Fruit fly (Drosophila melanogaster) whole organism, embryonic: ENCODE measurements around the gene CG3634.
A peak's percentile ranks its signal among the peaks of the same experiment; 100 is the strongest.

Source experiments
- CG10321 ChIP-seq: fragments of 200-800 bp; sonication (Bioruptor generic); IDR thresholded peaks from 2 replicates; pipeline ENCODE4 v1.3.6; 2022; ENCODE audit warnings: missing biosample characterization, missing genetic modification characterization
- CG10366 ChIP-seq: fragments of 200-800 bp; sonication (Bioruptor generic); IDR thresholded peaks from 2 replicates; pipeline ENCODE4 v1.3.6; 2022; ENCODE audit warnings: missing biosample characterization, missing genetic modification characterization
- CG12236 ChIP-seq: fragments of 200-800 bp; sonication (Bioruptor generic); optimal IDR thresholded peaks from 2 replicates; lab custom pipeline; 2016; ENCODE audit warnings: missing biosample characterization, missing genetic modification characterization
- CG12744 ChIP-seq: fragments of 200-800 bp; sonication (Bioruptor generic); optimal IDR thresholded peaks from 2 replicates; lab custom pipeline; 2016; ENCODE audit warnings: missing biosample characterization, missing genetic modification characterization
- CG13775 ChIP-seq: fragments of 200-800 bp; sonication (Bioruptor generic); optimal IDR thresholded peaks from 3 replicates; lab custom pipeline; 2017; ENCODE audit warnings: missing biosample characterization, mild to moderate bottlenecking, missing genetic modification characterization
- CG14441 ChIP-seq: fragments of 200-800 bp; sonication (Bioruptor generic); IDR thresholded peaks from 2 replicates; pipeline ENCODE4 v1.3.6; 2022; ENCODE audit warnings: missing biosample characterization, missing genetic modification characterization
- CG15696 ChIP-seq: fragments of 200-800 bp; sonication (Bioruptor generic); optimal IDR thresholded peaks from 2 replicates; lab custom pipeline; 2019; ENCODE audit warnings: missing biosample characterization, mild to moderate bottlenecking, missing genetic modification characterization, moderate library complexity
- CG16779 ChIP-seq: fragments of 200-800 bp; sonication (Bioruptor generic); IDR thresholded peaks from 2 replicates; pipeline ENCODE4 v1.3.6; 2022; ENCODE audit warnings: missing biosample characterization, missing genetic modification characterization
- CG17186 ChIP-seq: fragments of 200-800 bp; sonication (Bioruptor generic); optimal IDR thresholded peaks from 3 replicates; lab custom pipeline; 2017; ENCODE audit warnings: missing biosample characterization, missing genetic modification reagents, missing genetic modification characterization
- CG1792 ChIP-seq: fragments of 200-800 bp; sonication (Bioruptor generic); optimal IDR thresholded peaks from 2 replicates; lab custom pipeline; 2016; ENCODE audit warnings: missing biosample characterization, missing genetic modification characterization
- CG18262 ChIP-seq: fragments of 200-800 bp; optimal IDR thresholded peaks from 3 replicates; lab custom pipeline; 2019; ENCODE audit warnings: missing biosample characterization, mild to moderate bottlenecking, missing genetic modification characterization, moderate library complexity
- CG31365 ChIP-seq: fragments of 200-800 bp; sonication (Bioruptor generic); optimal IDR thresholded peaks from 2 replicates; lab custom pipeline; 2018; ENCODE audit warnings: missing biosample characterization, mild to moderate bottlenecking, missing genetic modification characterization
- CG31441 ChIP-seq: fragments of 200-800 bp; sonication (Bioruptor generic); IDR thresholded peaks from 2 replicates; pipeline ENCODE4 v1.3.6; 2022; ENCODE audit warnings: missing biosample characterization, missing genetic modification characterization
- CG3281 ChIP-seq: fragments of 200-800 bp; sonication (Bioruptor generic); optimal IDR thresholded peaks from 3 replicates; lab custom pipeline; 2017; ENCODE audit warnings: missing biosample characterization, mild to moderate bottlenecking, missing genetic modification characterization
- CG4707 ChIP-seq: fragments of 200-800 bp; sonication (Bioruptor generic); optimal IDR thresholded peaks from 2 replicates; lab custom pipeline; 2018; ENCODE audit warnings: missing biosample characterization, mild to moderate bottlenecking, missing genetic modification characterization, moderate library complexity
- CG6175 ChIP-seq: fragments of 200-800 bp; sonication (Bioruptor generic); IDR thresholded peaks from 3 replicates; pipeline ENCODE4 v1.3.6; 2022; ENCODE audit warnings: missing biosample characterization, missing genetic modification characterization
- CG7786 ChIP-seq: fragments of 200-800 bp; sonication (Bioruptor generic); optimal IDR thresholded peaks from 2 replicates; lab custom pipeline; 2016; ENCODE audit warnings: missing biosample characterization, missing genetic modification characterization
- CG9797 ChIP-seq: fragments of 200-800 bp; sonication (Bioruptor generic); optimal IDR thresholded peaks from 3 replicates; lab custom pipeline; 2018; ENCODE audit warnings: missing biosample characterization, mild to moderate bottlenecking, missing genetic modification characterization
- CTCF ChIP-seq: fragments of 200-800 bp; sonication (Bioruptor generic); optimal IDR thresholded peaks from 2 replicates; lab custom pipeline; 2017; ENCODE audit warnings: missing biosample characterization, mild to moderate bottlenecking, missing genetic modification characterization, moderate library complexity
- CoRest ChIP-seq: fragments of 200-800 bp; sonication (Bioruptor generic); optimal IDR thresholded peaks from 3 replicates; lab custom pipeline; 2018; ENCODE audit warnings: missing biosample characterization, mild to moderate bottlenecking, missing genetic modification characterization, moderate library complexity
- HLH4C ChIP-seq: fragments of 200-800 bp; sonication (Bioruptor generic); IDR thresholded peaks from 3 replicates; pipeline ENCODE4 v1.3.6; 2022; ENCODE audit warnings: missing biosample characterization, missing genetic modification characterization; ENCODE audit not compliant: partially characterized antibody
- Hand ChIP-seq: fragments of 200-800 bp; sonication (Bioruptor generic); optimal IDR thresholded peaks from 2 replicates; lab custom pipeline; 2017; ENCODE audit warnings: mild to moderate bottlenecking, missing biosample characterization, missing genetic modification reagents, missing genetic modification characterization
- Hey ChIP-seq: fragments of 200-800 bp; sonication (Bioruptor generic); optimal IDR thresholded peaks from 3 replicates; lab custom pipeline; 2018; ENCODE audit warnings: missing biosample characterization, mild to moderate bottlenecking, missing genetic modification characterization
- HmgD ChIP-seq: fragments of 200-800 bp; sonication (Bioruptor generic); optimal IDR thresholded peaks from 3 replicates; lab custom pipeline; 2016; ENCODE audit warnings: missing biosample characterization, missing genetic modification characterization
- Jarid2 ChIP-seq: fragments of 200-800 bp; sonication (Bioruptor generic); optimal IDR thresholded peaks from 3 replicates; lab custom pipeline; 2017; ENCODE audit warnings: mild to moderate bottlenecking, missing biosample characterization, missing genetic modification reagents, missing genetic modification characterization
- Kr ChIP-seq: fragments of 200-800 bp; sonication (Bioruptor generic); optimal IDR thresholded peaks from 2 replicates; lab custom pipeline; 2017; ENCODE audit warnings: missing biosample characterization, mild to moderate bottlenecking, missing genetic modification characterization
- Poxn ChIP-seq: fragments of 200-800 bp; sonication (Bioruptor generic); IDR thresholded peaks from 2 replicates; pipeline ENCODE4 v1.3.6; 2022; ENCODE audit warnings: missing biosample characterization, missing genetic modification characterization
- Ptx1 ChIP-seq: fragments of 200-800 bp; sonication (Bioruptor generic); IDR thresholded peaks from 2 replicates; pipeline ENCODE4 v1.3.6; 2022; ENCODE audit warnings: missing biosample characterization, missing genetic modification characterization
- Rx ChIP-seq: fragments of 200-800 bp; sonication (Bioruptor generic); IDR thresholded peaks from 2 replicates; pipeline ENCODE4 v1.3.6; 2022; ENCODE audit warnings: missing biosample characterization, missing genetic modification characterization
- Ssrp ChIP-seq: fragments of 200-800 bp; sonication (Bioruptor generic); optimal IDR thresholded peaks from 2 replicates; lab custom pipeline; 2018; ENCODE audit warnings: missing biosample characterization, mild to moderate bottlenecking, missing genetic modification characterization, moderate library complexity
- YL-1 ChIP-seq: fragments of 200-800 bp; sonication (Bioruptor generic); optimal IDR thresholded peaks from 3 replicates; lab custom pipeline; 2017; ENCODE audit warnings: missing biosample characterization, mild to moderate bottlenecking, missing genetic modification characterization
- ap ChIP-seq: fragments of 200-800 bp; sonication (Bioruptor generic); IDR thresholded peaks from 2 replicates; pipeline ENCODE4 v1.3.6; 2022; ENCODE audit warnings: missing biosample characterization, missing genetic modification characterization
- ara ChIP-seq: fragments of 200-800 bp; sonication (Bioruptor generic); IDR thresholded peaks from 2 replicates; pipeline ENCODE4 v1.3.6; 2022; ENCODE audit warnings: missing biosample characterization, missing genetic modification characterization
- chif ChIP-seq, 2 experiments: fragments of 200-800 bp; sonication (Bioruptor generic); optimal IDR thresholded peaks; 3 replicates each; lab custom pipeline; 2016; ENCODE audit warnings: missing biosample characterization in 2 of 2, missing genetic modification characterization in 2 of 2
- en ChIP-seq: fragments of 200-800 bp; sonication (Bioruptor generic); optimal IDR thresholded peaks from 2 replicates; lab custom pipeline; 2016; ENCODE audit warnings: missing biosample characterization, missing genetic modification characterization
- exex ChIP-seq: fragments of 200-800 bp; sonication (Bioruptor generic); optimal IDR thresholded peaks from 4 replicates; lab custom pipeline; 2018; ENCODE audit warnings: missing biosample characterization, mild to moderate bottlenecking, missing genetic modification characterization, moderate library complexity
- gcm2 ChIP-seq: fragments of 200-800 bp; sonication (Bioruptor generic); optimal IDR thresholded peaks from 2 replicates; lab custom pipeline; 2016; ENCODE audit warnings: missing biosample characterization, missing genetic modification characterization
- hb ChIP-seq: fragments of 200-800 bp; sonication (Bioruptor generic); IDR thresholded peaks from 3 replicates; pipeline ENCODE4 v1.3.6; 2022; ENCODE audit warnings: missing biosample characterization, missing genetic modification characterization; ENCODE audit not compliant: partially characterized antibody
- hkb ChIP-seq, 2 experiments: fragments of 200-800 bp in 1 of 2; fragments of >200 bp in 1 of 2; sonication (Bioruptor generic) in 1 of 2; IDR thresholded peaks in 1 of 2; optimal IDR thresholded peaks in 1 of 2; 2 replicates each; pipeline versions ENCODE4 v1.3.6 to Lab custom; 2017 to 2022; ENCODE audit warnings: missing biosample characterization in 1 of 2, missing genetic modification characterization in 1 of 2
- inv ChIP-seq: fragments of 200-800 bp; sonication (Bioruptor generic); IDR thresholded peaks from 2 replicates; pipeline ENCODE4 v1.3.6; 2022; ENCODE audit warnings: missing biosample characterization, missing genetic modification characterization; ENCODE audit not compliant: partially characterized antibody
- kay ChIP-seq: fragments of 200-800 bp; sonication (Bioruptor generic); optimal IDR thresholded peaks from 2 replicates; lab custom pipeline; 2016; ENCODE audit warnings: missing biosample characterization, missing genetic modification characterization
- lbe ChIP-seq: fragments of 200-800 bp; sonication (Bioruptor generic); optimal IDR thresholded peaks from 2 replicates; lab custom pipeline; 2016; ENCODE audit warnings: missing biosample characterization, mild to moderate bottlenecking, missing genetic modification characterization
- lmd ChIP-seq: fragments of 200-800 bp; sonication (Bioruptor generic); IDR thresholded peaks from 2 replicates; pipeline ENCODE4 v1.3.6; 2022; ENCODE audit warnings: missing biosample characterization, missing genetic modification characterization
- otp ChIP-seq: fragments of 200-800 bp; sonication (Bioruptor generic); IDR thresholded peaks from 3 replicates; pipeline ENCODE4, ENCODE4 v1.3.6; 2022; ENCODE audit warnings: missing biosample characterization, missing genetic modification characterization
- pho ChIP-seq: fragments of 200-800 bp; sonication (Bioruptor generic); optimal IDR thresholded peaks from 2 replicates; lab custom pipeline; 2016; ENCODE audit warnings: missing biosample characterization, missing genetic modification characterization
- pita ChIP-seq: fragments of 200-800 bp; sonication (Bioruptor generic); optimal IDR thresholded peaks from 2 replicates; lab custom pipeline; 2017; ENCODE audit warnings: missing biosample characterization, mild to moderate bottlenecking, missing genetic modification characterization
- salm ChIP-seq: fragments of 200-800 bp; sonication (Bioruptor generic); optimal IDR thresholded peaks from 2 replicates; lab custom pipeline; 2018; ENCODE audit warnings: missing biosample characterization, mild to moderate bottlenecking, missing genetic modification characterization
- shn ChIP-seq: fragments of 200-800 bp; sonication (Bioruptor generic); optimal IDR thresholded peaks from 3 replicates; lab custom pipeline; 2016; ENCODE audit warnings: missing biosample characterization, missing genetic modification characterization
- sqz ChIP-seq: fragments of 200-800 bp; sonication (Bioruptor generic); optimal IDR thresholded peaks from 3 replicates; lab custom pipeline; 2018; ENCODE audit warnings: missing biosample characterization, mild to moderate bottlenecking, missing genetic modification characterization
- tin ChIP-seq: fragments of 200-800 bp; sonication (Bioruptor generic); optimal IDR thresholded peaks from 3 replicates; lab custom pipeline; 2016; ENCODE audit warnings: missing biosample characterization, missing genetic modification characterization
- tio ChIP-seq: fragments of 200-800 bp; sonication (Bioruptor generic); optimal IDR thresholded peaks from 2 replicates; lab custom pipeline; 2017; ENCODE audit warnings: missing biosample characterization, missing genetic modification characterization, inconsistent platforms
- zen ChIP-seq: fragments of 200-800 bp; sonication (Bioruptor generic); optimal IDR thresholded peaks from 3 replicates; lab custom pipeline; 2018; ENCODE audit warnings: missing biosample characterization, mild to moderate bottlenecking, missing genetic modification characterization, moderate library complexity

Gene CG3634

DNA sequence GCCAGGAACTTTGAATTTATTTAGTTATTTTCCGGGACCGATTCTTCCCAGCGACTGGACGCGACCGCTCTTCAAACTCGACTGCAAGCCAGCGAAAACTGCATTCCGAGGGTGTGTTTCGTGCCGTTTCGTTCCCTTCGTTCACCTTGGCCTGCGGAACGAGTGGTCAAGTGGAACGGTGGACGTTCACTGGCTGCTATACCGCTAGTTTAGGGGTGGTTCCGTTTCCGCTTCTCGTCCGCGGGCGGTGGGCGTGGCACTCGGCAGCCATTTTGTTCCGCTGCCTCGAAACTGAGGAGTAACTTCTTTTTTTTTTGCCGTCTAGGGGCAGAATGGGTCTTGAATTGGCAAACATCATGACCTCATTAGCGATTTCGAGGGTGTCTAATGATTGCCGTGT lies 16.4 kb downstream of the CG3634 start, which contains the start of gene Six4 (continued):
- TF ChIP-seq CG14441 (GFP tag; lab: Robert Waterston, UW) (no peak), hb (GFP tag; lab: Robert Waterston, UW) (no peak), CG6175 (0 out of 3 replicates have a peak, but pooled peaks have one; percentile 12), exex (tag; lab: Kevin White, UChicago) (no peak), CG10321 (GFP tag; lab: Robert Waterston, UW) (no peak), Kr (GFP tag; lab: Kevin White, UChicago) (peak; percentile 54), CG9797 (no peak), CTCF (GFP tag; lab: Kevin White, UChicago) (no peak), tio (GFP tag; lab: Kevin White, UChicago) (no peak), gcm2 (GFP tag; lab: Kevin White, UChicago) (no peak), CG12236 (GFP tag; lab: Kevin White, UChicago) (no peak), otp (GFP tag; lab: Robert Waterston, UW) (0 out of 3 replicates have a peak, but pooled peaks have one; percentile 18), CG4707 (GFP tag; lab: Kevin White, UChicago) (no peak), Ssrp (tag; lab: Kevin White, UChicago) (no peak), CG1792 (GFP tag; lab: Kevin White, UChicago) (no peak), CG31441 (GFP tag; lab: Robert Waterston, UW) (no peak), tin (GFP tag; lab: Kevin White, UChicago) (no peak), zen (peak; percentile 28), Hey (tag; lab: Kevin White, UChicago) (no peak), CG15696 (peak; percentile 28), Jarid2 (peak; percentile 74), ap (GFP tag; lab: Robert Waterston, UW) (no peak), CG10366 (GFP tag; lab: Robert Waterston, UW) (no peak), CG16779 (GFP tag; lab: Robert Waterston, UW) (no peak), chif (GFP tag; optimal IDR thresholded peaks at IDR 0.05; lab: Kevin White, UChicago) (no peak), hkb (optimal IDR thresholded peaks at IDR 0.05; lab: Kevin White, UChicago) (no peak), hkb (GFP tag; IDR thresholded peaks at IDR 0.05; lab: Robert Waterston, UW) (no peak), ara (GFP tag; lab: Robert Waterston, UW) (no peak), YL-1 (GFP tag; lab: Kevin White, UChicago) (no peak), CG17186 (no peak), CoRest (tag; lab: Kevin White, UChicago) (peak; percentile 5), CG3281 (GFP tag; lab: Kevin White, UChicago) (no peak), CG13775 (no peak), kay (GFP tag; lab: Kevin White, UChicago) (no peak), inv (GFP tag; lab: Robert Waterston, UW) (no peak), CG12744 (GFP tag; lab: Kevin White, UChicago) (no peak), sqz (GFP tag; lab: Kevin White, UChicago) (peak; percentile 54), Rx (GFP tag; lab: Robert Waterston, UW) (no peak), Ptx1 (GFP tag; lab: Robert Waterston, UW) (no peak), HLH4C (GFP tag; lab: Robert Waterston, UW) (no peak), en (GFP tag; lab: Kevin White, UChicago) (no peak), pho (no peak), shn (GFP tag; lab: Kevin White, UChicago) (no peak), salm (tag; lab: Kevin White, UChicago) (no peak), lmd (GFP tag; lab: Robert Waterston, UW) (no peak), lbe (GFP tag; lab: Kevin White, UChicago) (no peak), CG7786 (no peak), HmgD (GFP tag; lab: Kevin White, UChicago) (no peak), pita (no peak), CG18262 (no peak), Hand (no peak), CG31365 (no peak), Poxn (GFP tag; lab: Robert Waterston, UW) (no peak)
